Worm (Caenorhabditis elegans) whole organism, L2 larva: Measurements from ENCODE around the gene C03C10.2.

Source experiments
- C34F6.9 ChIP-seq: fragments of 150-350 bp; optimal IDR thresholded peaks from 2 replicates; lab custom pipeline; 2014; ENCODE audit warnings: missing biosample characterization, missing genetic modification characterization
- F13H6.1 ChIP-seq: sonication (generic microtip); optimal IDR thresholded peaks from 2 replicates; lab custom pipeline; 2016; ENCODE audit warnings: missing genetic modification characterization, missing compliant biosample characterization
- R02D3.7 ChIP-seq: fragments of 150-350 bp; optimal IDR thresholded peaks from 2 replicates; lab custom pipeline; 2014; ENCODE audit warnings: missing biosample characterization, missing genetic modification characterization
- Y55F3AM.14 ChIP-seq: fragments of 200-800 bp; sonication (Bioruptor generic); optimal IDR thresholded peaks from 2 replicates; lab custom pipeline; 2018; ENCODE audit warnings: mild to moderate bottlenecking, missing genetic modification characterization, missing compliant biosample characterization
- alr-1 ChIP-seq: fragments of 150-350 bp; optimal IDR thresholded peaks from 2 replicates; lab custom pipeline; 2014; ENCODE audit warnings: missing biosample characterization, missing genetic modification characterization
- ama-1 ChIP-seq: fragments of 150-350 bp; optimal IDR thresholded peaks from 2 replicates; lab custom pipeline; 2018; ENCODE audit warnings: inconsistent platforms
- blmp-1 ChIP-seq: sonication (generic microtip); optimal IDR thresholded peaks from 2 replicates; lab custom pipeline; 2017; ENCODE audit warnings: missing genetic modification characterization, mild to moderate bottlenecking, missing compliant biosample characterization, antibody characterized with exemption, moderate library complexity; ENCODE audit not compliant: insufficient read depth
- ceh-82 ChIP-seq: fragments of 150-350 bp; optimal IDR thresholded peaks from 2 replicates; lab custom pipeline; 2014; ENCODE audit warnings: missing biosample characterization, missing genetic modification characterization
- crh-2 ChIP-seq: sonication (generic microtip); optimal IDR thresholded peaks from 2 replicates; lab custom pipeline; 2017; ENCODE audit warnings: missing biosample characterization, missing genetic modification characterization
- dmd-4 ChIP-seq: sonication (generic microtip); optimal IDR thresholded peaks from 2 replicates; lab custom pipeline; 2017; ENCODE audit warnings: missing biosample characterization, missing genetic modification characterization
- egl-27 ChIP-seq: sonication (generic microtip); optimal IDR thresholded peaks from 3 replicates; lab custom pipeline; 2017; ENCODE audit warnings: missing biosample characterization, missing genetic modification reagents, missing genetic modification characterization
- elt-1 ChIP-seq: fragments of 150-350 bp; optimal IDR thresholded peaks from 2 replicates; lab custom pipeline; 2014; ENCODE audit warnings: missing biosample characterization, missing genetic modification characterization
- elt-3 ChIP-seq: sonication (generic microtip); optimal IDR thresholded peaks from 2 replicates; lab custom pipeline; 2017; ENCODE audit warnings: missing biosample characterization, missing genetic modification characterization
- lin-13 ChIP-seq: fragments of 150-350 bp; optimal IDR thresholded peaks from 2 replicates; lab custom pipeline; 2014; ENCODE audit warnings: missing biosample characterization, missing genetic modification reagents, missing genetic modification characterization
- lin-39 ChIP-seq: fragments of 150-350 bp; optimal IDR thresholded peaks from 2 replicates; lab custom pipeline; 2014; ENCODE audit warnings: missing biosample characterization, missing genetic modification reagents, missing genetic modification characterization
- lsy-2 ChIP-seq, 2 experiments: fragments of 150-350 bp in 1 of 2; sonication (generic microtip) in 1 of 2; optimal IDR thresholded peaks; 2 replicates each; lab custom pipeline; 2014 to 2017; ENCODE audit warnings: missing biosample characterization in 2 of 2, missing genetic modification characterization in 2 of 2
- mab-5 ChIP-seq: fragments of 150-350 bp; optimal IDR thresholded peaks from 2 replicates; lab custom pipeline; 2014; ENCODE audit warnings: missing biosample characterization, missing genetic modification characterization
- mdl-1 ChIP-seq, 2 experiments: fragments of 150-350 bp in 1 of 2; sonication (generic microtip) in 1 of 2; optimal IDR thresholded peaks; 2 replicates each; lab custom pipeline; 2017; ENCODE audit warnings: missing biosample characterization in 2 of 2, missing genetic modification characterization in 2 of 2
- nhr-11 ChIP-seq: fragments of 150-350 bp; optimal IDR thresholded peaks from 2 replicates; lab custom pipeline; 2014; ENCODE audit warnings: missing biosample characterization, missing genetic modification characterization
- nhr-12 ChIP-seq: fragments of 150-350 bp; optimal IDR thresholded peaks from 2 replicates; lab custom pipeline; 2014; ENCODE audit warnings: missing biosample characterization, missing genetic modification characterization
- nhr-129 ChIP-seq: fragments of 150-350 bp; optimal IDR thresholded peaks from 2 replicates; lab custom pipeline; 2014; ENCODE audit warnings: missing biosample characterization, missing genetic modification characterization
- nhr-21 ChIP-seq: fragments of 150-350 bp; optimal IDR thresholded peaks from 2 replicates; lab custom pipeline; 2014; ENCODE audit warnings: missing biosample characterization, missing genetic modification characterization
- nhr-23 ChIP-seq: fragments of 150-350 bp; optimal IDR thresholded peaks from 2 replicates; lab custom pipeline; 2014; ENCODE audit warnings: missing biosample characterization, missing genetic modification reagents, missing genetic modification characterization
- nhr-237 ChIP-seq: fragments of 150-350 bp; optimal IDR thresholded peaks from 2 replicates; lab custom pipeline; 2014; ENCODE audit warnings: missing biosample characterization, missing genetic modification characterization
- nhr-25 ChIP-seq: fragments of 150-350 bp; sonication (generic microtip); optimal IDR thresholded peaks from 3 replicates; lab custom pipeline; 2014; ENCODE audit warnings: missing biosample characterization, missing genetic modification characterization
- nhr-77 ChIP-seq: fragments of 150-350 bp; optimal IDR thresholded peaks from 2 replicates; lab custom pipeline; 2014; ENCODE audit warnings: missing biosample characterization, missing genetic modification characterization
- peb-1 ChIP-seq: fragments of 150-350 bp; optimal IDR thresholded peaks from 2 replicates; lab custom pipeline; 2014; ENCODE audit warnings: missing biosample characterization, missing genetic modification characterization
- skn-1 ChIP-seq: sonication (generic microtip); optimal IDR thresholded peaks from 2 replicates; lab custom pipeline; 2017; ENCODE audit warnings: missing biosample characterization, missing genetic modification characterization
- sma-3 ChIP-seq: sonication (generic microtip); optimal IDR thresholded peaks from 2 replicates; lab custom pipeline; 2016; ENCODE audit warnings: missing genetic modification reagents, missing genetic modification characterization, missing compliant biosample characterization
- sma-9 ChIP-seq, 2 experiments: fragments of 150-350 bp in 1 of 2; sonication (generic microtip) in 1 of 2; optimal IDR thresholded peaks; 2 replicates each; lab custom pipeline; 2014 to 2016; ENCODE audit warnings: missing genetic modification characterization in 2 of 2, mild to moderate bottlenecking in 1 of 2, missing biosample characterization in 1 of 2, missing compliant biosample characterization in 1 of 2, missing genetic modification reagents in 1 of 2, moderate library complexity in 1 of 2
- snpc-4 ChIP-seq: fragments of 150-350 bp; optimal IDR thresholded peaks from 2 replicates; lab custom pipeline; 2014; ENCODE audit warnings: missing biosample characterization, missing genetic modification characterization
- unc-39 ChIP-seq: fragments of 150-350 bp; optimal IDR thresholded peaks from 2 replicates; lab custom pipeline; 2014; ENCODE audit warnings: missing biosample characterization, missing genetic modification characterization
- unc-55 ChIP-seq: fragments of 150-350 bp; sonication (generic microtip); optimal IDR thresholded peaks from 3 replicates; lab custom pipeline; 2014; ENCODE audit warnings: missing biosample characterization, missing genetic modification reagents, missing genetic modification characterization
- unc-62 ChIP-seq: fragments of 150-350 bp; optimal IDR thresholded peaks from 2 replicates; lab custom pipeline; 2014; ENCODE audit warnings: missing biosample characterization, missing genetic modification reagents, missing genetic modification characterization
- zag-1 ChIP-seq: fragments of 150-350 bp; optimal IDR thresholded peaks from 2 replicates; lab custom pipeline; 2014; ENCODE audit warnings: missing biosample characterization, missing genetic modification characterization

C03C10.2 gene

ce11 chrIII:4119736-4120135, 28.9 kb downstream of the C03C10.2 start:
- TF ChIP-seq zag-1 = no peak
- no peak for TF ChIP-seq lin-13 (GFP tag; lab: Kevin White, UChicago)
- TF ChIP-seq snpc-4 (tag; lab: Kevin White, UChicago) = no peak
- no peak for TF ChIP-seq nhr-11

ce11 chrIII:4120386-4120785, 29.5 kb downstream of the C03C10.2 start:
- TF ChIP-seq nhr-25 (no peak), ama-1 (lab: Kevin White, UChicago) (no peak), elt-1 (no peak), crh-2 (tag; lab: Kevin White, UChicago) (no peak), unc-55 (GFP tag; lab: Kevin White, UChicago) (no peak), peb-1 (tag; lab: Kevin White, UChicago) (no peak), elt-3 (tag; lab: Kevin White, UChicago) (no peak), nhr-129 (no peak), nhr-12 (tag; lab: Kevin White, UChicago) (no peak), unc-39 (tag; lab: Kevin White, UChicago) (no peak), alr-1 (tag; lab: Kevin White, UChicago) (no peak), Y55F3AM.14 (GFP tag; lab: Kevin White, UChicago) (no peak), skn-1 (tag; lab: Kevin White, UChicago) (no peak), lin-13 (GFP tag; lab: Kevin White, UChicago) (no peak), mab-5 (tag; lab: Kevin White, UChicago) (no peak), C34F6.9 (tag; lab: Kevin White, UChicago) (no peak), nhr-21 (no peak), snpc-4 (tag; lab: Kevin White, UChicago) (no peak), nhr-237 (no peak), unc-62 (GFP tag; lab: Kevin White, UChicago) (no peak)

ce11 chrIII:4123277-4123676, 32.4 kb downstream of the C03C10.2 start:
- TF ChIP-seq R02D3.7 (tag; lab: Kevin White, UChicago) (no peak), nhr-77 (tag; lab: Kevin White, UChicago) (no peak), ama-1 (lab: Kevin White, UChicago) (no peak), nhr-21 (no peak), nhr-23 (no peak), elt-3 (tag; lab: Kevin White, UChicago) (no peak), Y55F3AM.14 (GFP tag; lab: Kevin White, UChicago) (no peak), blmp-1 (tag; lab: Kevin White, UChicago) (no peak), mab-5 (tag; lab: Kevin White, UChicago) (no peak), alr-1 (tag; lab: Kevin White, UChicago) (no peak), mdl-1 (tag; optimal IDR thresholded peaks at IDR 0.05; lab: Kevin White, UChicago) (no peak), unc-62 (GFP tag; lab: Kevin White, UChicago) (no peak), lin-39 (tag; lab: Kevin White, UChicago) (no peak), ceh-82 (no peak), F13H6.1 (tag; lab: Kevin White, UChicago) (no peak), sma-9 (GFP tag; optimal IDR thresholded peaks at IDR 0.05; lab: Kevin White, UChicago) (no peak), sma-9 (tag; optimal IDR thresholded peaks at IDR 0.05; lab: Kevin White, UChicago) (no peak), sma-3 (no peak)

DNA sequence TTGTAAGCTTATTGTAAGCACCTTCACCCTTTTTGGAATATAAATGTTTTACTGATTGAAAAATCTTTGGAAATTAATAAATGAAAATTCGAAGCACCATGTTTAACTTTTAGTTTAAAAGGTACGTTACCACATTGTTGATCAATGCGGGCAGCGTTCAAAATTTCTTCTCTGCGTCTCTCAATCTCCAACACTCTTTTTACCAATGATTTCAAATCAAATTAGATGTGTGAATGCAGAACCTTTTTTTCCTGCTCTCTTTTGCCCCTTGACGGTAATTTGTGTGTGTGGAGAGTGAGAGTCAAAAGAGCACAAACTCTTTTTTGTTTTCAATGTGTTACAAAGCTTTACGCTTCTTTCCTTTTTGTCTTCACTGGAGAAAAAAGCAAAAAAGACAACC, 33.0 kb downstream of the C03C10.2 start:
- no peak for TF ChIP-seq nhr-23
- TF ChIP-seq elt-1 = no peak

ce11 chrIII:4131814-4132555, 41.1 kb downstream of the C03C10.2 start:
- TF ChIP-seq dmd-4 (tag; lab: Kevin White, UChicago) = no peak
- TF ChIP-seq mdl-1 (tag; optimal IDR thresholded peaks at IDR 0.05; lab: Kevin White, UChicago) = no peak
- no peak for TF ChIP-seq egl-27 (tag; lab: Kevin White, UChicago)
- TF ChIP-seq zag-1 = peak; percentile 51
- peak in 1 of 2 experiments; percentile 1 for TF ChIP-seq lsy-2 (tag; optimal IDR thresholded peaks at IDR 0.05; lab: Kevin White, UChicago)
